Worm (Caenorhabditis elegans): ENCODE data around the gene C01G10.15.

Gene C01G10.15

ce11 chrV:15056346-15056839 lies 30.7 kb downstream of the C01G10.15 start:
- TF ChIP-seq ama-1 (optimal IDR thresholded peaks at IDR 0.05) (no peak), ztf-1 (GFP tag; conservative IDR thresholded peaks at IDR 0.05) (no peak), fos-1 (tag; optimal IDR thresholded peaks at IDR 0.05) (no peak), nhr-11 (tag; optimal IDR thresholded peaks at IDR 0.05) (no peak)

ce11 chrV:15055873-15056272 lies 31.2 kb downstream of the C01G10.15 start, which contains the start of gene C25D7.16:
Gene C25D7.16, plus strand, starts transcription at chrV:15056173.
- TF ChIP-seq ztf-4 (tag; optimal IDR thresholded peaks at IDR 0.05) (no peak), nhr-23 (tag; optimal IDR thresholded peaks at IDR 0.05) (no peak), snpc-4 (tag; optimal IDR thresholded peaks at IDR 0.05) (no peak), unc-62 (GFP tag; optimal IDR thresholded peaks at IDR 0.05) (no peak), Y55F3AM.14 (GFP tag; optimal IDR thresholded peaks at IDR 0.05) (no peak), alr-1 (tag; optimal IDR thresholded peaks at IDR 0.05) (no peak), dmd-4 (tag; optimal IDR thresholded peaks at IDR 0.05) (no peak), nhr-12 (tag; optimal IDR thresholded peaks at IDR 0.05) (no peak), gmeb-1 (tag; optimal IDR thresholded peaks at IDR 0.05) (no peak), F13H6.1 (tag; optimal IDR thresholded peaks at IDR 0.05) (no peak), peb-1 (tag; optimal IDR thresholded peaks at IDR 0.05) (no peak), lin-39 (tag; optimal IDR thresholded peaks at IDR 0.05) (no peak), aly-2 (tag; optimal IDR thresholded peaks at IDR 0.05) (no peak), crh-2 (tag; optimal IDR thresholded peaks at IDR 0.05) (no peak), ceh-16 (tag; optimal IDR thresholded peaks at IDR 0.05) (no peak)

DNA sequence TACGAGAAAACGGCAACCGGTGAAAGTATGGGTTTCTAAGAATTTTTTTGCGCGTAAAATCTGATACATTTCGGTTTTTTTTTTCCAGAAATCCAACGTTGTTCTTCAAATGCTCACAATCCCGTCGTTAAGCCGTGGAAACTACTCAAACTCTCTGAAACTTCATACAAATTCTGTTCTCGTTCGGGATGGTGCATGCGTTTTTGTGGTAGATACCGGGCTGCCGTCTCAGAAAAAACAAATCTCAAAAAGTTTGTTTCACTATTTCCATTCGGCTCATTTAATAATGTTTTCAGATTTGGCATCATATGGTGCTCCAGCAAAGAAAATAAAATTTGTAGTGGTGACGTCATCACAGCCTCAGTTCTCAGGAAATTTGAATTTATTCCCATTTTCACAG lies 32.4 kb downstream of the C01G10.15 start:
- no peak for TF ChIP-seq nhr-23 (tag; optimal IDR thresholded peaks at IDR 0.05)
- TF ChIP-seq sem-4 (tag; optimal IDR thresholded peaks at IDR 0.05) = no peak
- TF ChIP-seq nhr-6 (tag; optimal IDR thresholded peaks at IDR 0.05) = no peak
- no peak for TF ChIP-seq lin-39 (tag; optimal IDR thresholded peaks at IDR 0.05)
- TF ChIP-seq ZK546.5 (tag; optimal IDR thresholded peaks at IDR 0.05) = no peak
- no peak for TF ChIP-seq unc-55 (GFP tag; optimal IDR thresholded peaks at IDR 0.05)
- TF ChIP-seq skn-1 (tag; optimal IDR thresholded peaks at IDR 0.05) = no peak
- no peak for TF ChIP-seq C34F6.9 (tag; optimal IDR thresholded peaks at IDR 0.05)
- TF ChIP-seq R02D3.7 (tag; optimal IDR thresholded peaks at IDR 0.05) = no peak

ce11 chrV:15052368-15052767 lies 34.7 kb downstream of the C01G10.15 start, which contains the start of the genes fbxa-82 and C25D7.5:
Gene fbxa-82, minus strand, starts transcription at chrV:15052530.
Gene C25D7.5, plus strand, starts transcription at chrV:15052650.
- TF ChIP-seq alr-1 (tag; optimal IDR thresholded peaks at IDR 0.05) (no peak), snpc-4 (tag; optimal IDR thresholded peaks at IDR 0.05) (no peak), unc-55 (GFP tag; optimal IDR thresholded peaks at IDR 0.05) (no peak), fos-1 (tag; optimal IDR thresholded peaks at IDR 0.05) (peak; percentile 30)

DNA sequence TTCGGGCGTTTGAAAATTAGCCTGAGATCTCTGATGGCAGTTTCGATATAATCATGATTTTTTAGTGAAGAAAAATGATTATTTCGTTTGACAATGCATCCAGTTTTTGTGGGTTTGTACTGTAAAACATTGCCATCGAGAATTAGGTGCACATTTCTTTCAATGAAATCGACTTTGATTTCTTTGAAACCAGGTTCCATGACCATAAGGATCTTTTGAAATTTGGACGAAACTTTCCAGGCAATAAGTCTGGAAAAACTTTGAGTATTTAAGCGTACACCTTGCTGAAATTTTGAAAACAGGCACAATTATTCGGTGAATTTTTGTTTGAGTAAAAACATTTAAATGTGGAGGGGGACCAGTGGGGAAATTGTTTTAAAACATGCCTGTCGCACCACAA lies 35.4 kb downstream of the C01G10.15 start:
- TF ChIP-seq aly-2 (tag; optimal IDR thresholded peaks at IDR 0.05) (no peak), fos-1 (tag; optimal IDR thresholded peaks at IDR 0.05) (no peak), sma-3 (GFP tag; optimal IDR thresholded peaks at IDR 0.05) (no peak), nhr-25 (tag; optimal IDR thresholded peaks at IDR 0.05) (no peak), zag-1 (tag; optimal IDR thresholded peaks at IDR 0.05) (no peak), lin-11 (tag; optimal IDR thresholded peaks at IDR 0.05) (no peak), Y55F3AM.14 (GFP tag; optimal IDR thresholded peaks at IDR 0.05) (no peak), ama-1 (optimal IDR thresholded peaks at IDR 0.05) (no peak), nhr-23 (tag; optimal IDR thresholded peaks at IDR 0.05) (no peak)

ce11 chrV:15048107-15048506 lies 39.0 kb downstream of the C01G10.15 start, which contains the start of gene sdc-3:
Gene sdc-3, minus strand, starts transcription at chrV:15048207.
- no peak for TF ChIP-seq Y55F3AM.14 (GFP tag; optimal IDR thresholded peaks at IDR 0.05)
- TF ChIP-seq fos-1 (tag; optimal IDR thresholded peaks at IDR 0.05) = peak; percentile 18
- peak; percentile 28 for TF ChIP-seq C34F6.9 (tag; optimal IDR thresholded peaks at IDR 0.05)
